Fruit fly (Drosophila melanogaster) whole organism, embryonic: ENCODE data around the gene CG32448.
A peak's percentile ranks its signal among the peaks of the same experiment; 100 is the strongest.

Experiments used
- Antp ChIP-seq: fragments of 200-800 bp; sonication (Bioruptor generic); optimal IDR thresholded peaks from 3 replicates; lab custom pipeline; 2016; ENCODE audit warnings: missing biosample characterization, missing genetic modification characterization
- Asciz ChIP-seq: fragments of 200-800 bp; sonication (Bioruptor generic); optimal IDR thresholded peaks from 2 replicates; lab custom pipeline; 2017; ENCODE audit warnings: missing biosample characterization, mild to moderate bottlenecking, missing genetic modification characterization, missing genetic modification reagents
- CG10321 ChIP-seq: fragments of 200-800 bp; sonication (Bioruptor generic); IDR thresholded peaks from 2 replicates; pipeline ENCODE4 v1.3.6; 2022; ENCODE audit warnings: missing biosample characterization, missing genetic modification characterization
- CG11247 ChIP-seq: fragments of 200-800 bp; sonication (Bioruptor generic); IDR thresholded peaks from 2 replicates; pipeline ENCODE4 v1.3.6; 2022; ENCODE audit warnings: missing biosample characterization, missing genetic modification characterization
- CG15696 ChIP-seq: fragments of 200-800 bp; sonication (Bioruptor generic); optimal IDR thresholded peaks from 2 replicates; lab custom pipeline; 2019; ENCODE audit warnings: missing biosample characterization, mild to moderate bottlenecking, missing genetic modification characterization, moderate library complexity
- CG1602 ChIP-seq: fragments of 200-800 bp; sonication (Bioruptor generic); optimal IDR thresholded peaks from 3 replicates; lab custom pipeline; 2016; ENCODE audit warnings: missing biosample characterization, missing genetic modification characterization
- CG17829 ChIP-seq: fragments of 200-800 bp; optimal IDR thresholded peaks from 2 replicates; lab custom pipeline; 2019; ENCODE audit warnings: missing biosample characterization, mild to moderate bottlenecking, missing genetic modification characterization, moderate library complexity
- CG2120 ChIP-seq: fragments of 200-800 bp; sonication (Bioruptor generic); optimal IDR thresholded peaks from 3 replicates; lab custom pipeline; 2016; ENCODE audit warnings: missing biosample characterization, missing genetic modification characterization
- CG2199 ChIP-seq: fragments of 200-800 bp; sonication (Bioruptor generic); IDR thresholded peaks from 3 replicates; pipeline ENCODE4 v1.3.6; 2022; ENCODE audit warnings: missing biosample characterization, missing genetic modification characterization
- CG3163 ChIP-seq: fragments of 200-800 bp; sonication (Bioruptor generic); optimal IDR thresholded peaks from 3 replicates; lab custom pipeline; 2016; ENCODE audit warnings: missing biosample characterization, missing genetic modification characterization
- CG3726 ChIP-seq: fragments of 200-800 bp; sonication (Bioruptor generic); IDR thresholded peaks from 3 replicates; pipeline ENCODE4, ENCODE4 v1.3.6; 2022; ENCODE audit warnings: missing biosample characterization, missing genetic modification characterization
- CG3995 ChIP-seq: fragments of 200-800 bp; sonication (Bioruptor generic); optimal IDR thresholded peaks from 3 replicates; lab custom pipeline; 2016; ENCODE audit warnings: missing biosample characterization, missing genetic modification characterization
- CG4617 ChIP-seq: fragments of 200-800 bp; sonication (Bioruptor generic); optimal IDR thresholded peaks from 3 replicates; lab custom pipeline; 2016; ENCODE audit warnings: missing biosample characterization, missing genetic modification characterization, borderline replicate concordance
- CG6791 ChIP-seq: fragments of 200-800 bp; sonication (Bioruptor generic); IDR thresholded peaks from 3 replicates; pipeline ENCODE4 v1.3.6; 2022; ENCODE audit warnings: missing biosample characterization, missing genetic modification characterization; ENCODE audit not compliant: partially characterized antibody
- CG9609 ChIP-seq: fragments of 200-800 bp; sonication (Bioruptor generic); optimal IDR thresholded peaks from 3 replicates; lab custom pipeline; 2016; ENCODE audit warnings: missing biosample characterization, missing genetic modification characterization
- Deaf1 ChIP-seq: fragments of 200-800 bp; optimal IDR thresholded peaks from 3 replicates; lab custom pipeline; 2019; ENCODE audit warnings: missing biosample characterization, mild to moderate bottlenecking, missing genetic modification characterization, moderate library complexity
- E2f2 ChIP-seq: fragments of 200-800 bp; sonication (Bioruptor generic); IDR thresholded peaks from 2 replicates; pipeline ENCODE4 v1.3.6; 2022; ENCODE audit warnings: missing biosample characterization, missing genetic modification characterization
- Ets97D ChIP-seq: fragments of 200-800 bp; sonication (Bioruptor generic); optimal IDR thresholded peaks from 3 replicates; lab custom pipeline; 2016; ENCODE audit warnings: missing biosample characterization, missing genetic modification characterization
- Hr51 ChIP-seq, 2 experiments: fragments of 200-800 bp; sonication (Bioruptor generic); optimal IDR thresholded peaks; 2 replicates in 1 of 2; 3 replicates in 1 of 2; lab custom pipeline; 2016 to 2018; ENCODE audit warnings: missing biosample characterization in 2 of 2, missing genetic modification characterization in 2 of 2, mild to moderate bottlenecking in 1 of 2, moderate library complexity in 1 of 2
- Lhr ChIP-seq: fragments of 200-800 bp; sonication (Bioruptor generic); optimal IDR thresholded peaks from 3 replicates; lab custom pipeline; 2017; ENCODE audit warnings: mild to moderate bottlenecking, missing biosample characterization, missing genetic modification reagents, missing genetic modification characterization
- Med ChIP-seq: fragments of 200-800 bp; sonication (Bioruptor generic); peaks from one replicate; lab custom pipeline; 2016; ENCODE audit warnings: missing biosample characterization, missing genetic modification characterization, mild to moderate bottlenecking, inconsistent platforms, moderate library complexity
- Neu2 ChIP-seq: fragments of 200-800 bp; sonication (Bioruptor generic); optimal IDR thresholded peaks from 3 replicates; lab custom pipeline; 2016; ENCODE audit warnings: missing biosample characterization, missing genetic modification characterization, borderline replicate concordance
- Nf-YB ChIP-seq: fragments of 200-800 bp; sonication (Bioruptor generic); optimal IDR thresholded peaks from 3 replicates; lab custom pipeline; 2019; ENCODE audit warnings: missing biosample characterization, mild to moderate bottlenecking, missing genetic modification characterization, moderate library complexity
- NfI ChIP-seq: fragments of 200-800 bp; sonication (Bioruptor generic); optimal IDR thresholded peaks from 3 replicates; lab custom pipeline; 2018; ENCODE audit warnings: missing biosample characterization, mild to moderate bottlenecking, missing genetic modification characterization, moderate library complexity
- Poxn ChIP-seq: fragments of 200-800 bp; sonication (Bioruptor generic); IDR thresholded peaks from 2 replicates; pipeline ENCODE4 v1.3.6; 2022; ENCODE audit warnings: missing biosample characterization, missing genetic modification characterization
- Six4 ChIP-seq: fragments of 200-800 bp; sonication (Bioruptor generic); optimal IDR thresholded peaks from 2 replicates; lab custom pipeline; 2016; ENCODE audit warnings: missing biosample characterization, missing genetic modification characterization
- al ChIP-seq: fragments of 200-800 bp; sonication (Bioruptor generic); IDR thresholded peaks from 2 replicates; pipeline ENCODE4 v1.3.6; 2022; ENCODE audit warnings: missing biosample characterization, missing genetic modification characterization
- aop ChIP-seq: fragments of 200-800 bp; sonication (Bioruptor generic); IDR thresholded peaks from 2 replicates; pipeline ENCODE4 v1.3.6; 2022; ENCODE audit warnings: missing biosample characterization, missing genetic modification characterization
- az2 ChIP-seq: fragments of 200-800 bp; sonication (Bioruptor generic); optimal IDR thresholded peaks from 3 replicates; lab custom pipeline; 2016; ENCODE audit warnings: missing biosample characterization, missing genetic modification characterization
- btn ChIP-seq: fragments of 200-800 bp; sonication (Bioruptor generic); optimal IDR thresholded peaks from 2 replicates; lab custom pipeline; 2016; ENCODE audit warnings: missing biosample characterization, missing genetic modification characterization
- crol ChIP-seq: fragments of 200-800 bp; sonication (Bioruptor generic); IDR thresholded peaks from 2 replicates; pipeline ENCODE4 v1.3.6; 2022; ENCODE audit warnings: missing biosample characterization, missing genetic modification characterization
- crp ChIP-seq, 2 experiments: fragments of 200-800 bp; sonication (Bioruptor generic); optimal IDR thresholded peaks; 2 replicates in 1 of 2; 3 replicates in 1 of 2; lab custom pipeline; 2017; ENCODE audit warnings: missing biosample characterization in 2 of 2, missing genetic modification characterization in 2 of 2, mild to moderate bottlenecking in 1 of 2, moderate library complexity in 1 of 2
- gfzf ChIP-seq: fragments of 200-800 bp; sonication (Bioruptor generic); optimal IDR thresholded peaks from 2 replicates; lab custom pipeline; 2016; ENCODE audit warnings: missing biosample characterization, mild to moderate bottlenecking, missing genetic modification characterization, moderate library complexity
- gsb-n ChIP-seq: fragments of 200-800 bp; sonication (Bioruptor generic); optimal IDR thresholded peaks from 3 replicates; lab custom pipeline; 2018; ENCODE audit warnings: missing biosample characterization, mild to moderate bottlenecking, missing genetic modification characterization
- h ChIP-seq: fragments of >200 bp; optimal IDR thresholded peaks from 2 replicates; lab custom pipeline; 2017
- ind ChIP-seq: fragments of 200-800 bp; sonication (Bioruptor generic); optimal IDR thresholded peaks from 3 replicates; lab custom pipeline; 2016; ENCODE audit warnings: missing biosample characterization, missing genetic modification characterization
- insv ChIP-seq, 2 experiments: fragments of 200-800 bp; sonication (Bioruptor generic); optimal IDR thresholded peaks; 3 replicates each; lab custom pipeline; 2016 to 2018; ENCODE audit warnings: missing biosample characterization in 2 of 2, missing genetic modification characterization in 2 of 2
- lmd ChIP-seq: fragments of 200-800 bp; sonication (Bioruptor generic); IDR thresholded peaks from 2 replicates; pipeline ENCODE4 v1.3.6; 2022; ENCODE audit warnings: missing biosample characterization, missing genetic modification characterization
- lola ChIP-seq, 3 experiments: fragments of >200 bp in 2 of 3; fragments of 200-800 bp in 1 of 3; sonication (Bioruptor generic) in 1 of 3; optimal IDR thresholded peaks; 2 replicates each; lab custom pipeline; 2017 to 2019; ENCODE audit warnings: missing biosample characterization in 3 of 3, missing genetic modification characterization in 3 of 3, mild to moderate bottlenecking in 1 of 3, moderate library complexity in 1 of 3
- oc ChIP-seq: fragments of 200-800 bp; sonication (Bioruptor generic); optimal IDR thresholded peaks from 2 replicates; lab custom pipeline; 2018; ENCODE audit warnings: missing biosample characterization, mild to moderate bottlenecking, missing genetic modification characterization, moderate library complexity
- p53 ChIP-seq: fragments of 200-800 bp; sonication (Bioruptor generic); optimal IDR thresholded peaks from 2 replicates; lab custom pipeline; 2016; ENCODE audit warnings: missing biosample characterization, missing genetic modification characterization
- pzg ChIP-seq: fragments of 200-800 bp; sonication (Bioruptor generic); optimal IDR thresholded peaks from 3 replicates; lab custom pipeline; 2018; ENCODE audit warnings: missing biosample characterization, mild to moderate bottlenecking, missing genetic modification characterization, moderate library complexity
- shn ChIP-seq: fragments of 200-800 bp; sonication (Bioruptor generic); optimal IDR thresholded peaks from 3 replicates; lab custom pipeline; 2016; ENCODE audit warnings: missing biosample characterization, missing genetic modification characterization
- slbo ChIP-seq: fragments of 200-800 bp; sonication (Bioruptor generic); IDR thresholded peaks from 2 replicates; pipeline ENCODE4 v1.3.6; 2022; ENCODE audit warnings: missing biosample characterization, missing genetic modification characterization
- so ChIP-seq: fragments of 200-800 bp; sonication (Bioruptor generic); IDR thresholded peaks from 3 replicates; pipeline ENCODE4 v1.3.6; 2022; ENCODE audit warnings: missing biosample characterization, missing genetic modification characterization
- ssp ChIP-seq: fragments of 200-800 bp; sonication (Bioruptor generic); IDR thresholded peaks from 2 replicates; pipeline ENCODE4 v1.3.6; 2022; ENCODE audit warnings: missing biosample characterization, missing genetic modification characterization
- trem ChIP-seq: fragments of 200-800 bp; optimal IDR thresholded peaks from 3 replicates; lab custom pipeline; 2019; ENCODE audit warnings: missing biosample characterization, mild to moderate bottlenecking, missing genetic modification characterization, moderate library complexity
- wdn ChIP-seq: fragments of 200-800 bp; sonication (Bioruptor generic); IDR thresholded peaks from 2 replicates; pipeline ENCODE4 v1.3.6; 2022; ENCODE audit warnings: missing biosample characterization, missing genetic modification characterization
- zen ChIP-seq: fragments of 200-800 bp; sonication (Bioruptor generic); optimal IDR thresholded peaks from 3 replicates; lab custom pipeline; 2018; ENCODE audit warnings: missing biosample characterization, mild to moderate bottlenecking, missing genetic modification characterization, moderate library complexity
- zfh1 ChIP-seq: fragments of 200-800 bp; sonication (Bioruptor generic); IDR thresholded peaks from 3 replicates; pipeline ENCODE4 v1.3.6; 2022; ENCODE audit warnings: missing biosample characterization, missing genetic modification characterization

Gene CG32448

DNA sequence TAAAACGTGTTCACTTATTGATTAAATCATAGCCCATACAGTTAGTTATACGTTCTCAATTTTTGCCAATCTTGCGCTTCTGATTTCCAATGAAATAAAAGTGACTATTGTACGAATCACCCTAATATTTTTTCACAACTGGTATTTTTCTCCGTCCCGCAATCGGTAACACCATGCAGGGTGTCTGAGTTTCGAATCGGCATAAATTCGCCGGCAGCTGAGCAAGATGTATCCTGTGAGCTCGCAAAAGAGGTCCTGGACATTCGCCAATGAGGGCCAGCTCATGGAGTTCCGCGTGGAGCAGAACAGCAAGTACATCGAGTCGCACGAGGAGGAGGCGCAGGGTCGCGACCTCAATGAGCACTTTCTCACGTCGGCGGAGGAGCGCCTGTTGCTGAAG, 6.5 kb downstream of the CG32448 start, which contains the start of gene CycH (continued):
- TF ChIP-seq CG2199 (GFP tag; lab: Robert Waterston, UW) (peak; percentile 74; the same call in 2 of the 3 replicates), crp (GFP tag; optimal IDR thresholded peaks at IDR 0.05; lab: Kevin White, UChicago) (peak in 1 of 2 experiments; percentile 17), E2f2 (GFP tag; lab: Robert Waterston, UW) (peak; percentile 68), p53 (peak; percentile 41), pzg (GFP tag; lab: Kevin White, UChicago) (peak; percentile 66), h (lab: Kevin White, UChicago) (no peak), so (GFP tag; lab: Robert Waterston, UW) (no peak), CG1602 (GFP tag; lab: Kevin White, UChicago) (peak; percentile 2), CG3163 (GFP tag; lab: Kevin White, UChicago) (peak; percentile 10), trem (tag; lab: Kevin White, UChicago) (peak; percentile 13), CG3995 (GFP tag; lab: Kevin White, UChicago) (peak; percentile 97), Lhr (GFP tag; lab: Kevin White, UChicago) (peak; percentile 11), az2 (GFP tag; lab: Kevin White, UChicago) (peak; percentile 20), zen (tag; lab: Kevin White, UChicago) (peak; percentile 19), ind (GFP tag; lab: Kevin White, UChicago) (peak; percentile 1), aop (GFP tag; lab: Robert Waterston, UW) (no peak), NfI (GFP tag; lab: Kevin White, UChicago) (no peak), zfh1 (GFP tag; lab: Robert Waterston, UW) (0 out of 3 replicates have a peak, but pooled peaks have one; percentile 44), oc (tag; lab: Kevin White, UChicago) (no peak), CG3726 (GFP tag; lab: Robert Waterston, UW) (no peak), slbo (GFP tag; lab: Robert Waterston, UW) (peak; percentile 59; the same call in 1 of the 2 replicates), Ets97D (GFP tag; lab: Kevin White, UChicago) (peak; percentile 32), wdn (GFP tag; lab: Robert Waterston, UW) (no peak), insv (GFP tag; optimal IDR thresholded peaks at IDR 0.05; lab: Kevin White, UChicago) (peak in 1 of 2 experiments; percentile 1), CG15696 (tag; lab: Kevin White, UChicago) (peak; percentile 12), Hr51 (GFP tag; optimal IDR thresholded peaks at IDR 0.05; lab: Kevin White, UChicago) (peak in 1 of 2 experiments; percentile 11), CG4617 (GFP tag; lab: Kevin White, UChicago) (peak; percentile 57), CG2120 (GFP tag; lab: Kevin White, UChicago) (peak; percentile 60), Nf-YB (GFP tag; lab: Kevin White, UChicago) (no peak), CG11247 (GFP tag; lab: Robert Waterston, UW) (peak; percentile 24; the same call in 1 of the 2 replicates), CG6791 (GFP tag; lab: Robert Waterston, UW) (peak; percentile 32; the same call in 2 of the 3 replicates), CG17829 (peak; percentile 63), gsb-n (tag; lab: Kevin White, UChicago) (peak; percentile 7), ssp (0 out of 2 replicates have a peak, but pooled peaks have one; percentile 13), lmd (GFP tag; lab: Robert Waterston, UW) (peak; percentile 7; the same call in 1 of the 2 replicates), Six4 (GFP tag; lab: Kevin White, UChicago) (peak; percentile 47), CG9609 (GFP tag; lab: Kevin White, UChicago) (no peak), btn (no peak), lola (GFP tag; optimal IDR thresholded peaks at IDR 0.05; lab: Kevin White, UChicago) (peak in 1 of 3 experiments; percentile 19), Asciz (no peak), gfzf (GFP tag; lab: Kevin White, UChicago) (peak; percentile 79), Poxn (GFP tag; lab: Robert Waterston, UW) (no peak), crol (no peak), Med (GFP tag; lab: Kevin White, UChicago) (peak; percentile 89), Deaf1 (tag; lab: Kevin White, UChicago) (no peak), shn (GFP tag; lab: Kevin White, UChicago) (no peak), Neu2 (GFP tag; lab: Kevin White, UChicago) (no peak), CG10321 (0 out of 2 replicates have a peak, but pooled peaks have one; percentile 20), Antp (GFP tag; lab: Kevin White, UChicago) (peak; percentile 53), al (no peak)
